Worm (Caenorhabditis elegans) whole organism, L4 larva: ENCODE measurements around the gene Y39D8A.1.
A peak's percentile ranks its signal among the peaks of the same experiment; 100 is the strongest.

ENCODE experiments used
- D1046.2 ChIP-seq: fragments of 200-800 bp; sonication (Bioruptor generic); IDR thresholded peaks from 2 replicates; pipeline ENCODE4 v1.3.6; 2022; ENCODE audit warnings: missing genetic modification characterization, missing compliant biosample characterization
- F26F4.8 ChIP-seq: fragments of 200-800 bp; sonication (Bioruptor generic); conservative IDR thresholded peaks from 2 replicates; pipeline ENCODE4 v1.3.6; 2022; ENCODE audit warnings: missing genetic modification characterization, missing compliant biosample characterization
- F49E8.2 ChIP-seq: sonication (generic microtip); optimal IDR thresholded peaks from 2 replicates; lab custom pipeline; 2016; ENCODE audit warnings: missing compliant biosample characterization, mild to moderate bottlenecking, missing genetic modification characterization, borderline replicate concordance
- Y105C5A.15 ChIP-seq: fragments of 200-800 bp; sonication (Bioruptor generic); IDR thresholded peaks from 2 replicates; pipeline ENCODE4 v1.3.6; 2022; ENCODE audit warnings: missing genetic modification characterization, missing compliant biosample characterization
- Y48G9A.11 ChIP-seq: fragments of 200-800 bp; sonication (Bioruptor generic); IDR thresholded peaks from 2 replicates; pipeline ENCODE4 v1.3.6; 2022; ENCODE audit warnings: missing genetic modification reagents, missing genetic modification characterization, missing compliant biosample characterization
- ZK337.2 ChIP-seq: fragments of 200-800 bp; sonication (Bioruptor generic); IDR thresholded peaks from 2 replicates; pipeline ENCODE4 v1.3.6; 2022; ENCODE audit warnings: missing genetic modification reagents, missing genetic modification characterization, missing compliant biosample characterization
- aha-1 ChIP-seq: fragments of 150-350 bp; peaks from one replicate; lab custom pipeline; 2014; ENCODE audit warnings: missing biosample characterization, missing genetic modification characterization
- aly-2 ChIP-seq: sonication (generic microtip); optimal IDR thresholded peaks from 2 replicates; lab custom pipeline; 2018; ENCODE audit warnings: missing biosample characterization, missing genetic modification characterization
- ama-1 ChIP-seq: fragments of 150-350 bp; optimal IDR thresholded peaks from 2 replicates; lab custom pipeline; 2014; ENCODE audit warnings: inconsistent platforms, mixed read lengths
- attf-4 ChIP-seq: sonication (generic microtip); optimal IDR thresholded peaks from 3 replicates; lab custom pipeline; 2017; ENCODE audit warnings: missing biosample characterization, missing genetic modification characterization
- ceh-28 ChIP-seq: fragments of 150-350 bp; optimal IDR thresholded peaks from 2 replicates; lab custom pipeline; 2014; ENCODE audit warnings: missing biosample characterization, missing genetic modification reagents, missing genetic modification characterization
- ceh-62 ChIP-seq: sonication (generic microtip); optimal IDR thresholded peaks from 2 replicates; lab custom pipeline; 2017; ENCODE audit warnings: missing biosample characterization, missing genetic modification characterization
- daf-16 ChIP-seq, 3 experiments: sonication (generic microtip); optimal IDR thresholded peaks; 2 replicates each; lab custom pipeline; 2016 to 2017; ENCODE audit warnings: missing genetic modification characterization in 3 of 3, missing genetic modification reagents in 3 of 3, mild to moderate bottlenecking in 2 of 3, missing compliant biosample characterization in 2 of 3, missing biosample characterization in 1 of 3, moderate library complexity in 1 of 3
- daf-8 ChIP-seq: fragments of 200-800 bp; sonication (Bioruptor generic); IDR thresholded peaks from 2 replicates; pipeline ENCODE4 v1.3.6; 2022; ENCODE audit warnings: missing genetic modification characterization, missing compliant biosample characterization
- dmd-6 ChIP-seq: fragments of 200-800 bp; sonication (Bioruptor generic); IDR thresholded peaks from 2 replicates; pipeline ENCODE4 v1.3.6; 2022; ENCODE audit warnings: missing genetic modification reagents, missing genetic modification characterization, missing compliant biosample characterization
- dmd-9 ChIP-seq: fragments of 200-800 bp; sonication (Bioruptor generic); IDR thresholded peaks from 2 replicates; pipeline ENCODE4 v1.3.6; 2022; ENCODE audit warnings: missing genetic modification reagents, missing genetic modification characterization, missing compliant biosample characterization
- dpl-1 ChIP-seq: fragments of 150-350 bp; optimal IDR thresholded peaks from 2 replicates; lab custom pipeline; 2014; ENCODE audit warnings: missing biosample characterization, missing genetic modification reagents, missing genetic modification characterization
- duxl-1 ChIP-seq: sonication (generic microtip); optimal IDR thresholded peaks from 2 replicates; lab custom pipeline; 2016; ENCODE audit warnings: mild to moderate bottlenecking, missing genetic modification characterization, moderate library complexity, missing compliant biosample characterization; ENCODE audit not compliant: poor library complexity
- dve-1 ChIP-seq: sonication (generic microtip); optimal IDR thresholded peaks from 2 replicates; lab custom pipeline; 2017; ENCODE audit warnings: antibody characterized with exemption, mild to moderate bottlenecking, missing genetic modification characterization, missing compliant biosample characterization; ENCODE audit not compliant: insufficient read depth
- fkh-10 ChIP-seq: fragments of 150-350 bp; optimal IDR thresholded peaks from 2 replicates; lab custom pipeline; 2014; ENCODE audit warnings: missing biosample characterization, missing genetic modification reagents, missing genetic modification characterization
- fos-1 ChIP-seq: fragments of 150-350 bp; optimal IDR thresholded peaks from 2 replicates; lab custom pipeline; 2014; ENCODE audit warnings: missing biosample characterization, missing genetic modification characterization
- hlh-11 ChIP-seq: fragments of 200-800 bp; sonication (Bioruptor generic); optimal IDR thresholded peaks from 2 replicates; lab custom pipeline; 2018; ENCODE audit warnings: mild to moderate bottlenecking, missing genetic modification characterization, missing compliant biosample characterization
- lim-7 ChIP-seq: fragments of 200-800 bp; sonication (Bioruptor generic); IDR thresholded peaks from 2 replicates; pipeline ENCODE4 v1.3.6; 2022; ENCODE audit warnings: missing genetic modification characterization, missing compliant biosample characterization
- lin-29 ChIP-seq: fragments of 200-800 bp; sonication (Bioruptor generic); IDR thresholded peaks from 2 replicates; pipeline ENCODE4 v1.3.6; 2022; ENCODE audit warnings: missing genetic modification reagents, missing genetic modification characterization, missing compliant biosample characterization
- lin-39 ChIP-seq: fragments of 150-350 bp; optimal IDR thresholded peaks from 2 replicates; lab custom pipeline; 2014; ENCODE audit warnings: missing biosample characterization, missing genetic modification reagents, missing genetic modification characterization
- madf-9 ChIP-seq: fragments of 200-800 bp; sonication (Bioruptor generic); conservative IDR thresholded peaks from 2 replicates; pipeline ENCODE4 v1.3.6; 2022; ENCODE audit warnings: missing genetic modification reagents, missing genetic modification characterization, missing compliant biosample characterization
- mes-2 ChIP-seq: sonication (generic microtip); optimal IDR thresholded peaks from 2 replicates; lab custom pipeline; 2016; ENCODE audit warnings: missing genotype, mild to moderate bottlenecking, missing genetic modification characterization, missing compliant biosample characterization; ENCODE audit not compliant: poor library complexity, severe bottlenecking
- mxl-2 ChIP-seq: fragments of 200-800 bp; sonication (Bioruptor generic); conservative IDR thresholded peaks from 2 replicates; pipeline ENCODE4 v1.3.6; 2022; ENCODE audit warnings: missing genetic modification reagents, missing genetic modification characterization, missing compliant biosample characterization
- mxl-3 ChIP-seq: fragments of 200-800 bp; sonication (Bioruptor generic); optimal IDR thresholded peaks from 2 replicates; lab custom pipeline; 2018; ENCODE audit warnings: mild to moderate bottlenecking, missing genetic modification characterization, missing compliant biosample characterization
- nhr-11 ChIP-seq: fragments of 150-350 bp; optimal IDR thresholded peaks from 2 replicates; lab custom pipeline; 2014; ENCODE audit warnings: missing biosample characterization, missing genetic modification characterization
- nhr-237 ChIP-seq: sonication (generic microtip); optimal IDR thresholded peaks from 2 replicates; lab custom pipeline; 2017; ENCODE audit warnings: missing biosample characterization, missing genetic modification characterization
- nhr-28 ChIP-seq: fragments of 150-350 bp; optimal IDR thresholded peaks from 2 replicates; lab custom pipeline; 2014; ENCODE audit warnings: missing biosample characterization, missing genetic modification characterization
- nhr-48 ChIP-seq: sonication (generic microtip); optimal IDR thresholded peaks from 2 replicates; lab custom pipeline; 2016; ENCODE audit warnings: mild to moderate bottlenecking, missing genetic modification characterization, missing compliant biosample characterization
- nhr-76 ChIP-seq: fragments of 150-350 bp; optimal IDR thresholded peaks from 2 replicates; lab custom pipeline; 2014; ENCODE audit warnings: missing biosample characterization, missing genetic modification characterization
- pha-4 ChIP-seq, 2 experiments: fragments of 150-350 bp in 1 of 2; fragments of 200-800 bp in 1 of 2; sonication (Bioruptor generic) in 1 of 2; IDR thresholded peaks in 1 of 2; optimal IDR thresholded peaks in 1 of 2; 2 replicates each; pipeline versions ENCODE4 v1.3.6 to Lab custom; 2014 to 2022; ENCODE audit warnings: missing genetic modification characterization in 2 of 2, missing genetic modification reagents in 2 of 2, missing biosample characterization in 1 of 2, missing compliant biosample characterization in 1 of 2
- php-3 ChIP-seq: fragments of 200-800 bp; sonication (Bioruptor generic); IDR thresholded peaks from 2 replicates; pipeline ENCODE4 v1.3.6; 2022; ENCODE audit warnings: missing genetic modification reagents, missing genetic modification characterization, missing compliant biosample characterization
- pqm-1 ChIP-seq: sonication (generic microtip); optimal IDR thresholded peaks from 2 replicates; lab custom pipeline; 2017; ENCODE audit warnings: missing biosample characterization, missing genetic modification characterization
- rbr-2 ChIP-seq: sonication (generic microtip); optimal IDR thresholded peaks from 2 replicates; lab custom pipeline; 2016; ENCODE audit warnings: missing genotype, missing genetic modification characterization, missing compliant biosample characterization
- sdz-12 ChIP-seq: fragments of 200-800 bp; sonication (Bioruptor generic); optimal IDR thresholded peaks from 2 replicates; lab custom pipeline; 2018; ENCODE audit warnings: mild to moderate bottlenecking, missing genetic modification characterization, missing compliant biosample characterization
- set-16 ChIP-seq: fragments of 200-800 bp; sonication (Bioruptor generic); IDR thresholded peaks from 2 replicates; pipeline ENCODE4 v1.3.6; 2022; ENCODE audit warnings: missing genetic modification reagents, missing genetic modification characterization, missing compliant biosample characterization
- spr-3 ChIP-seq: fragments of 200-800 bp; sonication (Bioruptor generic); optimal IDR thresholded peaks from 2 replicates; lab custom pipeline; 2018; ENCODE audit warnings: mild to moderate bottlenecking, missing genetic modification characterization, missing compliant biosample characterization
- tag-97 ChIP-seq: fragments of 200-800 bp; sonication (Bioruptor generic); IDR thresholded peaks from 2 replicates; pipeline ENCODE4 v1.3.6; 2022; ENCODE audit warnings: missing genetic modification characterization, missing compliant biosample characterization
- unc-62 ChIP-seq, 3 experiments: fragments of 150-350 bp in 1 of 3; sonication (generic microtip); optimal IDR thresholded peaks in 2 of 3; peaks in 1 of 3; 1 replicate in 1 of 3; 2 replicates in 2 of 3; lab custom pipeline; 2014 to 2017; ENCODE audit warnings: missing biosample characterization in 3 of 3, missing genetic modification characterization in 3 of 3, missing genetic modification reagents in 3 of 3, missing genotype in 1 of 3
- zip-2 ChIP-seq: fragments of 150-350 bp; optimal IDR thresholded peaks from 2 replicates; lab custom pipeline; 2014; ENCODE audit warnings: missing biosample characterization, missing genetic modification characterization

The Y39D8A.1 gene

ce11 chrV:418432-418831 is at the start of gene Y39D8A.1:
Gene Y39D8A.1, plus strand, starts transcription at chrV:418732.
- TF ChIP-seq nhr-237 (tag; lab: Kevin White, UChicago) (no peak), ama-1 (lab: Kevin White, UChicago) (no peak), dve-1 (no peak), zip-2 (tag; lab: Kevin White, UChicago) (no peak), daf-16 (GFP tag; optimal IDR thresholded peaks at IDR 0.05; lab: Kevin White, UChicago) (no peak), daf-16 (tag; optimal IDR thresholded peaks at IDR 0.05; lab: Kevin White, UChicago) (peak; percentile 30)

ce11 chrV:370033-370432 is 48.5 kb upstream of the Y39D8A.1 start, which contains the start of gene mltn-7:
Gene mltn-7, plus strand, starts transcription at chrV:370333.
- TF ChIP-seq sdz-12 (GFP tag; lab: Kevin White, UChicago) (no peak), nhr-48 (tag; lab: Kevin White, UChicago) (no peak), Y105C5A.15 (GFP tag; lab: Robert Waterston, UW) (no peak), dmd-9 (GFP tag; lab: Robert Waterston, UW) (no peak), fkh-10 (GFP tag; lab: Kevin White, UChicago) (no peak), F26F4.8 (GFP tag; lab: Robert Waterston, UW) (no peak), mxl-2 (GFP tag; lab: Robert Waterston, UW) (no peak), dpl-1 (GFP tag; lab: Kevin White, UChicago) (no peak), mes-2 (no peak), spr-3 (no peak), F49E8.2 (tag; lab: Kevin White, UChicago) (no peak)
- TF ChIP-seq, all 104 proteins: peak for 0

ce11 chrV:373192-373591 is 45.3 kb upstream of the Y39D8A.1 start:
- no peak for TF ChIP-seq nhr-28
- TF ChIP-seq Y48G9A.11 (GFP tag; lab: Robert Waterston, UW), result no peak
- no peak for TF ChIP-seq attf-4 (tag; lab: Kevin White, UChicago)
- peak in 1 of 2 experiments; percentile 22 for TF ChIP-seq unc-62 (GFP tag; optimal IDR thresholded peaks at IDR 0.05 in 1 of 2; lab: Kevin White, UChicago)
- no peak for TF ChIP-seq unc-62 (tag; optimal IDR thresholded peaks at IDR 0.05; lab: Kevin White, UChicago)
- TF ChIP-seq set-16 (GFP tag; lab: Robert Waterston, UW), result peak; percentile 81

- peak; percentile 68 for TF ChIP-seq pqm-1
- TF ChIP-seq aly-2 (tag; lab: Kevin White, UChicago), result no peak
- no peak for TF ChIP-seq ceh-62 (tag; lab: Kevin White, UChicago)
- peak; percentile 19; the same call in 1 of the 2 replicates for TF ChIP-seq dmd-6
These were observed 41.7 kb upstream of the Y39D8A.1 start for ce11 chrV:376790-377189.

ce11 chrV:378231-378630 is 40.3 kb upstream of the Y39D8A.1 start:
- TF ChIP-seq lin-29 (GFP tag; lab: Robert Waterston, UW) (no peak), nhr-76 (tag; lab: Kevin White, UChicago) (no peak), tag-97 (GFP tag; lab: Robert Waterston, UW) (no peak), nhr-11 (tag; lab: Kevin White, UChicago) (no peak), nhr-48 (tag; lab: Kevin White, UChicago) (peak; percentile 31), daf-8 (GFP tag; lab: Robert Waterston, UW) (no peak), fos-1 (tag; lab: Kevin White, UChicago) (no peak), madf-9 (no peak), dve-1 (no peak), ZK337.2 (GFP tag; lab: Robert Waterston, UW) (no peak), lim-7 (GFP tag; lab: Robert Waterston, UW) (no peak), hlh-11 (tag; lab: Kevin White, UChicago) (peak; percentile 14), lin-39 (tag; lab: Kevin White, UChicago) (no peak), D1046.2 (GFP tag; lab: Robert Waterston, UW) (no peak), attf-4 (tag; lab: Kevin White, UChicago) (no peak), aha-1 (tag; lab: Kevin White, UChicago) (no peak), php-3 (GFP tag; lab: Robert Waterston, UW) (no peak), mxl-3 (GFP tag; lab: Kevin White, UChicago) (peak; percentile 19), zip-2 (tag; lab: Kevin White, UChicago) (no peak), pha-4 (GFP tag; IDR thresholded peaks at IDR 0.05; lab: Robert Waterston, UW) (no peak), pha-4 (tag; optimal IDR thresholded peaks at IDR 0.05; lab: Kevin White, UChicago) (no peak), duxl-1 (tag; lab: Kevin White, UChicago) (no peak), ceh-28 (tag; lab: Kevin White, UChicago) (no peak), mxl-2 (GFP tag; lab: Robert Waterston, UW) (no peak), rbr-2 (tag; lab: Kevin White, UChicago) (no peak)
